Worm (Caenorhabditis elegans): ENCODE measurements around the gene mlc-2.

- TF ChIP-seq mdl-1 (tag; optimal IDR thresholded peaks at IDR 0.05), result no peak
- no peak for TF ChIP-seq lsy-2 (tag; optimal IDR thresholded peaks at IDR 0.05)
These were observed 8.4 kb upstream of the mlc-2 start, which contains the start of gene slc-17.1 for ce11 chrX:17464801-17465200.
